Fruit fly (Drosophila melanogaster) whole organism, wandering third instar larva: ENCODE measurements around the gene hiro.
A peak's percentile ranks its signal among the peaks of the same experiment; 100 is the strongest.

ENCODE experiments used
- Dif ChIP-seq: fragments of 200-275, 200-300 bp; sonication (Bioruptor generic); optimal IDR thresholded peaks from 2 replicates; lab custom pipeline; 2018; ENCODE audit warnings: missing biosample characterization, missing genetic modification characterization; ENCODE audit not compliant: partially characterized antibody
- OdsH ChIP-seq: fragments of 200-800 bp; sonication (Bioruptor generic); optimal IDR thresholded peaks from 2 replicates; lab custom pipeline; 2016; ENCODE audit warnings: missing biosample characterization, mild to moderate bottlenecking, missing genetic modification characterization
- lola ChIP-seq: fragments of >200 bp; optimal IDR thresholded peaks from 2 replicates; lab custom pipeline; 2017; ENCODE audit warnings: missing biosample characterization, missing genetic modification characterization
- tai ChIP-seq: sonication (Bioruptor generic); optimal IDR thresholded peaks from 2 replicates; lab custom pipeline; 2016; ENCODE audit warnings: missing biosample characterization, missing genetic modification characterization
- usp ChIP-seq: fragments of >200 bp; optimal IDR thresholded peaks from 2 replicates; lab custom pipeline; 2017; ENCODE audit warnings: missing biosample characterization, missing genetic modification characterization

DNA sequence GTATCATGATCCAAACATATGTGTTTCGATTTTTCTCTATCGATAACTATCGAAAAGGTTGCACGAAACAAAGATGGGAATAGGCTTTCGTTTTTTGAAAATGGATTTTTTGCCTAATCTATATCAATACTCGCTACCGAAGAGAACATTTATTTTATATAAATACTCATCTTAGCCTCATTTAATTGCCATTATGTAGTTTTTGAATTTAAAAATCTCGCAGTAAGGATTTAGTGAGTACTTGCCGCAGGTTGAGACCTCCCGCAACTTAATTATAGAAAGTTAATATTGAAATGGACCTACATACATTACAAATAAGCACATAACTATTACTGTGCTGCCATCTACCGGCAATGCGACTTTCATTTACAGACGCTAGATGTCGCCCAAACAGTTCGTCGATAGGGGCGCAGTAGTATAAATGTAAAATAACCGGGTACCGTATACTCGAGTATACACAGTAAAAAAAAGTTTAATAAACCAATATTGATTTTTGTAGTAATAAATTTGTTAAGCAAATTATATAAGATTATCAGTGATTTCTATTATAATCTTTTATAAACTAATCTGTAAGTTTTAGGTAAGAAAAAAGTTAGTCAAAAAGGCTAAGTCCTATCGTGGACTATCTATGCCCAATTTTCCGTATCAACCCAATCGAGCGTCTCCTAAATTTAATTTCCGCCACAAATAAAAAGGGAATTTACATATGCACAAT lies 24.2 kb upstream of the hiro start, which contains the start of gene CG13896:
- TF ChIP-seq tai (peak; percentile 94), OdsH (GFP tag; lab: Kevin White, UChicago) (peak; percentile 86), Dif (GFP tag; lab: Kevin White, UChicago) (no peak), usp (no peak), lola (GFP tag; lab: Kevin White, UChicago) (no peak)
